Worm (Caenorhabditis elegans) whole organism, mixed stage, embryonic: ENCODE data around the gene Y70C5B.2.

ENCODE experiments used
- M03D4.4 ChIP-seq: sonication (generic microtip); optimal IDR thresholded peaks from 2 replicates; lab custom pipeline; 2017; ENCODE audit warnings: mild to moderate bottlenecking, missing genetic modification characterization, missing compliant biosample characterization
- blmp-1 ChIP-seq: fragments of 150-350 bp; optimal IDR thresholded peaks from 2 replicates; lab custom pipeline; 2014; ENCODE audit warnings: missing biosample characterization, missing genetic modification characterization
- ceh-39 ChIP-seq: fragments of 150-350 bp; optimal IDR thresholded peaks from 2 replicates; lab custom pipeline; 2014; ENCODE audit warnings: missing biosample characterization, missing genetic modification characterization
- ceh-43 ChIP-seq: fragments of 200-800 bp; sonication (Bioruptor generic); optimal IDR thresholded peaks from 2 replicates; lab custom pipeline; 2018; ENCODE audit warnings: mild to moderate bottlenecking, missing genetic modification characterization, moderate library complexity, missing compliant biosample characterization
- ceh-83 ChIP-seq: fragments of 200-800 bp; sonication (Bioruptor generic); optimal IDR thresholded peaks from 2 replicates; lab custom pipeline; 2018; ENCODE audit warnings: mild to moderate bottlenecking, missing genetic modification characterization, missing compliant biosample characterization
- ces-1 ChIP-seq: fragments of 150-350 bp; optimal IDR thresholded peaks from 2 replicates; lab custom pipeline; 2014; ENCODE audit warnings: missing biosample characterization, missing genetic modification reagents, missing genetic modification characterization
- elt-1 ChIP-seq: sonication (generic microtip); optimal IDR thresholded peaks from 2 replicates; lab custom pipeline; 2017; ENCODE audit warnings: missing genetic modification characterization, mild to moderate bottlenecking, missing compliant biosample characterization, antibody characterized with exemption, moderate library complexity, borderline replicate concordance; ENCODE audit not compliant: insufficient read depth
- elt-3 ChIP-seq: fragments of 150-350 bp; optimal IDR thresholded peaks from 2 replicates; lab custom pipeline; 2014; ENCODE audit warnings: missing biosample characterization, missing genetic modification characterization
- flh-1 ChIP-seq: fragments of 200-800 bp; sonication (Bioruptor generic); optimal IDR thresholded peaks from 2 replicates; lab custom pipeline; 2018; ENCODE audit warnings: mild to moderate bottlenecking, missing genetic modification characterization, moderate library complexity, missing compliant biosample characterization
- ham-2 ChIP-seq: fragments of 200-800 bp; sonication (Bioruptor generic); optimal IDR thresholded peaks from 2 replicates; lab custom pipeline; 2018; ENCODE audit warnings: mild to moderate bottlenecking, missing genetic modification characterization, missing compliant biosample characterization
- hlh-1 ChIP-seq: fragments of 150-350 bp; optimal IDR thresholded peaks from 2 replicates; lab custom pipeline; 2014; ENCODE audit warnings: missing biosample characterization, missing genetic modification reagents, missing genetic modification characterization
- lin-13 ChIP-seq: fragments of 150-350 bp; optimal IDR thresholded peaks from 2 replicates; lab custom pipeline; 2014; ENCODE audit warnings: missing biosample characterization, missing genetic modification characterization
- lin-32 ChIP-seq: fragments of 200-800 bp; sonication (Bioruptor generic); optimal IDR thresholded peaks from 2 replicates; lab custom pipeline; 2018; ENCODE audit warnings: mild to moderate bottlenecking, missing genetic modification characterization, missing compliant biosample characterization
- lsy-2 ChIP-seq: fragments of 150-350 bp; optimal IDR thresholded peaks from 2 replicates; lab custom pipeline; 2014; ENCODE audit warnings: missing biosample characterization, missing genetic modification characterization
- mab-5 ChIP-seq: fragments of 150-350 bp; optimal IDR thresholded peaks from 2 replicates; lab custom pipeline; 2014; ENCODE audit warnings: missing biosample characterization, missing genetic modification characterization
- mep-1 ChIP-seq: fragments of 150-350 bp; optimal IDR thresholded peaks from 2 replicates; lab custom pipeline; 2017; ENCODE audit warnings: missing biosample characterization, missing genetic modification reagents, missing genetic modification characterization, inconsistent platforms
- mls-2 ChIP-seq: sonication (generic microtip); optimal IDR thresholded peaks from 2 replicates; lab custom pipeline; 2016; ENCODE audit warnings: mild to moderate bottlenecking, missing genetic modification characterization, moderate library complexity, missing compliant biosample characterization
- nhr-12 ChIP-seq: fragments of 150-350 bp; optimal IDR thresholded peaks from 2 replicates; lab custom pipeline; 2014; ENCODE audit warnings: missing biosample characterization, missing genetic modification characterization
- nhr-2 ChIP-seq: fragments of 150-350 bp; optimal IDR thresholded peaks from 2 replicates; lab custom pipeline; 2014; ENCODE audit warnings: missing biosample characterization, missing genetic modification characterization
- nhr-237 ChIP-seq: fragments of 150-350 bp; optimal IDR thresholded peaks from 2 replicates; lab custom pipeline; 2014; ENCODE audit warnings: missing biosample characterization, missing genetic modification characterization
- nhr-28 ChIP-seq: fragments of 150-350 bp; optimal IDR thresholded peaks from 2 replicates; lab custom pipeline; 2014; ENCODE audit warnings: missing biosample characterization, missing genetic modification characterization
- nhr-76 ChIP-seq: sonication (generic microtip); optimal IDR thresholded peaks from 2 replicates; lab custom pipeline; 2017; ENCODE audit warnings: missing biosample characterization, missing genetic modification characterization
- pha-4 ChIP-seq: fragments of 150-350 bp; optimal IDR thresholded peaks from 2 replicates; lab custom pipeline; 2018; ENCODE audit warnings: missing biosample characterization, missing genetic modification reagents, missing genetic modification characterization
- sem-2 ChIP-seq: fragments of 200-800 bp; sonication (Bioruptor generic); optimal IDR thresholded peaks from 2 replicates; lab custom pipeline; 2018; ENCODE audit warnings: mild to moderate bottlenecking, missing genetic modification characterization, missing compliant biosample characterization
- snpc-4 ChIP-seq: fragments of 150-350 bp; optimal IDR thresholded peaks from 2 replicates; lab custom pipeline; 2014; ENCODE audit warnings: missing biosample characterization, missing genetic modification characterization
- sptf-1 ChIP-seq: sonication (generic microtip); optimal IDR thresholded peaks from 2 replicates; lab custom pipeline; 2017; ENCODE audit warnings: mild to moderate bottlenecking, missing genetic modification characterization, moderate library complexity, missing compliant biosample characterization
- tbx-8 ChIP-seq: fragments of 200-800 bp; sonication (Bioruptor generic); optimal IDR thresholded peaks from 2 replicates; lab custom pipeline; 2018; ENCODE audit warnings: mild to moderate bottlenecking, missing genetic modification characterization, moderate library complexity, missing compliant biosample characterization
- unc-120 ChIP-seq: sonication (generic microtip); optimal IDR thresholded peaks from 2 replicates; lab custom pipeline; 2017; ENCODE audit warnings: missing genetic modification characterization, missing compliant biosample characterization; ENCODE audit not compliant: poor library complexity, severe bottlenecking
- unc-39 ChIP-seq: fragments of 150-350 bp; optimal IDR thresholded peaks from 2 replicates; lab custom pipeline; 2014; ENCODE audit warnings: missing biosample characterization, missing genetic modification characterization
- unc-62 ChIP-seq: fragments of 150-350 bp; optimal IDR thresholded peaks from 2 replicates; lab custom pipeline; 2014; ENCODE audit warnings: missing biosample characterization, missing genetic modification reagents, missing genetic modification characterization
- ztf-11 ChIP-seq: fragments of 150-350 bp; optimal IDR thresholded peaks from 2 replicates; lab custom pipeline; 2014; ENCODE audit warnings: missing biosample characterization, missing genetic modification characterization

Gene Y70C5B.2

DNA sequence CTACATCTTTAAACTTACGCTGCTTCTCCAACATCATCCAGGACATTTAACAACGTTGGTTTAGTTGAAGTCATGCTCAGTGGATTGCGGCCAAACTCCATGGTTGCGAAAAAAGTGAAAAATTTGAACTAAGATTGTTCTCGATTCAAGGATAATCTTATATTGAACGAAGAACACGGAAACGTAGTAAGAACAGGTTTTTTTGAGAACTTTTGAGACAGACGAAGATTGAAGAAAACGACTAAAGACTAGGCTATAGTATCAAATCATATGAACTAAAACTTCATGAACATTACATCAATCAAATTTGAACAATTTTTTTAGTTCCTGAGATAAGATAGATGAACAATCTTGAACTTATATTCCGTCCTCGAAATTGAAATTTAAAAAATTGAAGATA is 13.6 kb downstream of the Y70C5B.2 start, which contains the start of gene W06G6.10:
TSS of gene W06G6.10 (minus strand) at position 101 of the 400 bp plus-strand sequence.
- no peak for TF ChIP-seq lin-32
- TF ChIP-seq nhr-2 (tag; lab: Kevin White, UChicago): no peak
- no peak for TF ChIP-seq ztf-11 (tag; lab: Kevin White, UChicago)
- TF ChIP-seq elt-1 (tag; lab: Kevin White, UChicago): no peak
- TF ChIP-seq nhr-28 (tag; lab: Kevin White, UChicago): no peak
- no peak for TF ChIP-seq ham-2 (GFP tag; lab: Kevin White, UChicago)
- no peak for TF ChIP-seq ceh-43 (GFP tag; lab: Kevin White, UChicago)
- TF ChIP-seq pha-4 (tag; lab: Kevin White, UChicago): no peak
- no peak for TF ChIP-seq hlh-1
- TF ChIP-seq nhr-76 (tag; lab: Kevin White, UChicago): no peak
- no peak for TF ChIP-seq elt-3 (tag; lab: Kevin White, UChicago)
- no peak for TF ChIP-seq lsy-2
- no peak for TF ChIP-seq mep-1 (tag; lab: Kevin White, UChicago)
- no peak for TF ChIP-seq nhr-12 (tag; lab: Kevin White, UChicago)
- TF ChIP-seq tbx-8 (GFP tag; lab: Kevin White, UChicago): no peak
- no peak for TF ChIP-seq flh-1 (GFP tag; lab: Kevin White, UChicago)

ce11 chrV:16646372-16646771 is 14.3 kb downstream of the Y70C5B.2 start, which contains the start of gene W06G6.9:
Gene W06G6.9, minus strand, starts transcription at chrV:16646472.
- TF ChIP-seq ham-2 (GFP tag; lab: Kevin White, UChicago) (no peak), hlh-1 (no peak), ceh-83 (GFP tag; lab: Kevin White, UChicago) (no peak), mab-5 (tag; lab: Kevin White, UChicago) (no peak), mls-2 (tag; lab: Kevin White, UChicago) (no peak), ces-1 (GFP tag; lab: Kevin White, UChicago) (no peak)
- TF ChIP-seq, all 35 proteins: peak for 0

ce11 chrV:16645201-16645940 is 15.3 kb downstream of the Y70C5B.2 start, which contains the start of gene W06G6.17:
Gene W06G6.17, minus strand, starts transcription at chrV:16645251.
- no peak for TF ChIP-seq snpc-4 (tag; lab: Kevin White, UChicago)
- TF ChIP-seq nhr-28 (tag; lab: Kevin White, UChicago): no peak
- TF ChIP-seq ceh-43 (GFP tag; lab: Kevin White, UChicago): no peak
- no peak for TF ChIP-seq unc-62 (GFP tag; lab: Kevin White, UChicago)
- no peak for TF ChIP-seq sptf-1 (tag; lab: Kevin White, UChicago)
- TF ChIP-seq ceh-39: no peak
- no peak for TF ChIP-seq elt-3 (tag; lab: Kevin White, UChicago)
- TF ChIP-seq nhr-76 (tag; lab: Kevin White, UChicago): no peak
- no peak for TF ChIP-seq ces-1 (GFP tag; lab: Kevin White, UChicago)
- no peak for TF ChIP-seq ztf-11 (tag; lab: Kevin White, UChicago)
- TF ChIP-seq mls-2 (tag; lab: Kevin White, UChicago): no peak
- no peak for TF ChIP-seq pha-4 (tag; lab: Kevin White, UChicago)
- no peak for TF ChIP-seq blmp-1
- no peak for TF ChIP-seq unc-39

DNA sequence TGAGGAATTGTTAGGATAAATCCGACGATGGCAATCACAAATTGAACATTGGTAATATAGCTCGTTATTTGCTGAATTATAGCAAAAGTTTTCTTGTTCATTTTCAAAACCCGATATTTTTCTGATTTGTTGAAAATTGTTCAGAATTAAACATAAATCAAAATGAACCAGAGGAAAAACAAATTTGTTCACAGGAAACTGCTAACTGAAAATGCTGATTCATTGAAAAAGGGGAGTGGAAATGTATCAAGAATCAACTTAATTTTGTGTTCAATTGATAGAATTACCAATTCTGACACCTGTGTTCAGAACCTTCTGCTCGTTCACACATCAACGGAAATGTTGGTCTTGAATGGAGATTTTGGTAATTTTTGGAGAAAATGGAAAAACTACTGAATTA is 17.2 kb downstream of the Y70C5B.2 start, which contains the start of gene srw-77:
TSS of gene srw-77 (minus strand) at position 101 of the 400 bp plus-strand sequence.
- TF ChIP-seq lsy-2: no peak
- TF ChIP-seq flh-1 (GFP tag; lab: Kevin White, UChicago): no peak
- TF ChIP-seq snpc-4 (tag; lab: Kevin White, UChicago): no peak
- TF ChIP-seq ztf-11 (tag; lab: Kevin White, UChicago): no peak
- no peak for TF ChIP-seq ces-1 (GFP tag; lab: Kevin White, UChicago)
- no peak for TF ChIP-seq mab-5 (tag; lab: Kevin White, UChicago)
- TF ChIP-seq sptf-1 (tag; lab: Kevin White, UChicago): no peak

DNA sequence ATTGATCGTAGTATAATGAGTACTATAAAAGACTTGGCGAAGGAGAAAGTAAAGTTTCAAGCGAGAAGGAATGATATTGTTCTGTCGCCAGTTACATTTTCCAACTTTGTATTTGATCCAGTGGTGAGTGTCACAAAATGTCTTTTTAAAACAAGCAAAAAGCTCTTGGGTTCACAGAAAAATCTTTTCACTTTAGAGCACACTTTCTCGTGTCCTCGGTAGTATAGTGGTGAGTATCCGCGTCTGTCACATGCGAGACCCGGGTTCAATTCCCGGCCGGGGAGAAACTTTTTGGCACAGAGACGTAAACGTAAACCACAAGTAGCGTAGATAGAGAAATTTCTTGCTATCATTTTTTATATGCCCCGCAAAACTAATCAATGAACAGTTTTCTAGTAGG is 20.4 kb downstream of the Y70C5B.2 start:
- TF ChIP-seq ceh-39 (no peak), sem-2 (GFP tag; lab: Kevin White, UChicago) (no peak), mls-2 (tag; lab: Kevin White, UChicago) (no peak), unc-120 (no peak), ceh-83 (GFP tag; lab: Kevin White, UChicago) (no peak), tbx-8 (GFP tag; lab: Kevin White, UChicago) (no peak), lin-32 (no peak), M03D4.4 (tag; lab: Kevin White, UChicago) (no peak), nhr-237 (tag; lab: Kevin White, UChicago) (no peak), snpc-4 (tag; lab: Kevin White, UChicago) (no peak), hlh-1 (no peak), nhr-28 (tag; lab: Kevin White, UChicago) (no peak), lin-13 (tag; lab: Kevin White, UChicago) (no peak), ham-2 (GFP tag; lab: Kevin White, UChicago) (no peak), mep-1 (tag; lab: Kevin White, UChicago) (no peak), elt-3 (tag; lab: Kevin White, UChicago) (no peak), unc-39 (no peak), nhr-76 (tag; lab: Kevin White, UChicago) (no peak), ceh-43 (GFP tag; lab: Kevin White, UChicago) (no peak)
